Fruit fly (Drosophila melanogaster): ENCODE data around the gene Bruce.

dm6 chr3R:10284169-10284568 is 47.0 kb downstream of the Bruce start:
- no peak for TF ChIP-seq h (optimal IDR thresholded peaks at IDR 0.05)
- no peak for TF ChIP-seq Sin3A (optimal IDR thresholded peaks at IDR 0.05)
- no peak for TF ChIP-seq Myc (optimal IDR thresholded peaks at IDR 0.05)
- no peak for TF ChIP-seq psq (optimal IDR thresholded peaks at IDR 0.05)

Measured in Kc167 (cell line).